Fruit fly (Drosophila melanogaster) whole organism, wandering third instar larva: Measurements from ENCODE around the gene sud1.
A peak's percentile ranks its signal among the peaks of the same experiment; 100 is the strongest.

ENCODE experiments used
- Abd-B ChIP-seq: fragments of >200 bp; optimal IDR thresholded peaks from 2 replicates; lab custom pipeline; 2017; ENCODE audit warnings: missing biosample characterization, missing genetic modification characterization
- CG32264 ChIP-seq: fragments of 200-800 bp; sonication (Bioruptor generic); optimal IDR thresholded peaks from 2 replicates; lab custom pipeline; 2016; ENCODE audit warnings: missing biosample characterization, missing genetic modification characterization
- CG9705 ChIP-seq: fragments of 200-800 bp; sonication (Bioruptor generic); optimal IDR thresholded peaks from 2 replicates; lab custom pipeline; 2018; ENCODE audit warnings: missing biosample characterization, mild to moderate bottlenecking, missing genetic modification characterization
- CrebA ChIP-seq: fragments of 200-800 bp; sonication (Bioruptor generic); optimal IDR thresholded peaks from 2 replicates; lab custom pipeline; 2016; ENCODE audit warnings: missing biosample characterization, mild to moderate bottlenecking, missing genetic modification characterization, borderline replicate concordance
- Dfd ChIP-seq: fragments of >200 bp; optimal IDR thresholded peaks from 2 replicates; lab custom pipeline; 2017; ENCODE audit warnings: missing biosample characterization, missing genetic modification characterization
- Dif ChIP-seq: fragments of 200-275, 200-300 bp; sonication (Bioruptor generic); optimal IDR thresholded peaks from 2 replicates; lab custom pipeline; 2018; ENCODE audit warnings: missing biosample characterization, missing genetic modification characterization; ENCODE audit not compliant: partially characterized antibody
- GATAd ChIP-seq: sonication (Bioruptor generic); optimal IDR thresholded peaks from 2 replicates; lab custom pipeline; 2016; ENCODE audit warnings: missing biosample characterization, missing genetic modification characterization
- HLH106 ChIP-seq: fragments of 200-800 bp; optimal IDR thresholded peaks from 3 replicates; lab custom pipeline; 2019; ENCODE audit warnings: missing biosample characterization, mild to moderate bottlenecking, missing genetic modification characterization, moderate library complexity
- Hnf4 ChIP-seq: fragments of 200-800 bp; sonication (Bioruptor generic); optimal IDR thresholded peaks from 2 replicates; lab custom pipeline; 2016; ENCODE audit warnings: missing biosample characterization, mild to moderate bottlenecking, missing genetic modification characterization
- Hr78 ChIP-seq: fragments of >200 bp; optimal IDR thresholded peaks from 2 replicates; lab custom pipeline; 2017; ENCODE audit warnings: missing biosample characterization, missing genetic modification characterization
- Hr83 ChIP-seq: fragments of 200-300 bp; sonication (Bioruptor generic); optimal IDR thresholded peaks from 2 replicates; lab custom pipeline; 2016; ENCODE audit warnings: missing biosample characterization, mild to moderate bottlenecking, missing genetic modification characterization, moderate library complexity; ENCODE audit not compliant: poor library complexity, severe bottlenecking
- Jra ChIP-seq: sonication (Bioruptor generic); optimal IDR thresholded peaks from 2 replicates; lab custom pipeline; 2016; ENCODE audit warnings: missing biosample characterization, missing genetic modification characterization
- Mio ChIP-seq: sonication (Bioruptor generic); optimal IDR thresholded peaks from 2 replicates; lab custom pipeline; 2016; ENCODE audit warnings: missing biosample characterization, missing genetic modification characterization
- Myc ChIP-seq: fragments of >200 bp; optimal IDR thresholded peaks from 2 replicates; lab custom pipeline; 2017
- N ChIP-seq: fragments of >200 bp; optimal IDR thresholded peaks from 2 replicates; lab custom pipeline; 2018; ENCODE audit warnings: missing biosample characterization, missing external identifiers, missing genetic modification characterization
- OdsH ChIP-seq: fragments of 200-800 bp; sonication (Bioruptor generic); optimal IDR thresholded peaks from 2 replicates; lab custom pipeline; 2016; ENCODE audit warnings: missing biosample characterization, mild to moderate bottlenecking, missing genetic modification characterization
- Rel ChIP-seq, 2 experiments: fragments of 200-800 bp; sonication (Bioruptor generic) in 1 of 2; optimal IDR thresholded peaks; 2 replicates in 1 of 2; 3 replicates in 1 of 2; lab custom pipeline; 2016 to 2019; ENCODE audit warnings: mild to moderate bottlenecking in 2 of 2, missing biosample characterization in 2 of 2, missing genetic modification characterization in 2 of 2, moderate library complexity in 1 of 2
- Sp1 ChIP-seq: fragments of 200-800 bp; sonication (Bioruptor generic); optimal IDR thresholded peaks from 3 replicates; lab custom pipeline; 2019; ENCODE audit warnings: missing biosample characterization, mild to moderate bottlenecking, missing genetic modification characterization, moderate library complexity
- Vsx2 ChIP-seq: fragments of 200-300, 225-300 bp; sonication (Bioruptor generic); optimal IDR thresholded peaks from 2 replicates; lab custom pipeline; 2018; ENCODE audit warnings: missing biosample characterization, missing genetic modification characterization; ENCODE audit not compliant: partially characterized antibody
- br ChIP-seq: fragments of 200-800 bp; sonication (Bioruptor generic); optimal IDR thresholded peaks from 2 replicates; lab custom pipeline; 2016; ENCODE audit warnings: missing biosample characterization, missing genetic modification characterization
- brk ChIP-seq: fragments of 200-800 bp; sonication (Bioruptor generic); optimal IDR thresholded peaks from 2 replicates; lab custom pipeline; 2016; ENCODE audit warnings: missing biosample characterization, mild to moderate bottlenecking, missing genetic modification characterization
- dl ChIP-seq, 2 experiments: fragments of 175-275, 200-275 bp in 1 of 2; fragments of 200-275 bp in 1 of 2; sonication (Bioruptor generic); optimal IDR thresholded peaks; lab custom pipeline; 2018; ENCODE audit warnings: mild to moderate bottlenecking in 2 of 2, missing biosample characterization in 2 of 2, missing genetic modification characterization in 2 of 2, moderate library complexity in 2 of 2; ENCODE audit not compliant: partially characterized antibody in 2 of 2, insufficient read depth in 1 of 2
- dmrt93B ChIP-seq: fragments of 200-800 bp; sonication (Bioruptor generic); optimal IDR thresholded peaks from 2 replicates; lab custom pipeline; 2018; ENCODE audit warnings: missing biosample characterization, mild to moderate bottlenecking, missing genetic modification characterization
- dsf ChIP-seq: sonication (Bioruptor generic); optimal IDR thresholded peaks from 2 replicates; lab custom pipeline; 2016; ENCODE audit warnings: missing biosample characterization, missing genetic modification characterization, borderline replicate concordance
- ey ChIP-seq: fragments of 200-800 bp; sonication (Bioruptor generic); optimal IDR thresholded peaks from 2 replicates; lab custom pipeline; 2016; ENCODE audit warnings: missing biosample characterization, missing genetic modification characterization
- foxo ChIP-seq, 2 experiments: fragments of 200-800 bp; sonication (Bioruptor generic); optimal IDR thresholded peaks; 2 replicates in 1 of 2; 3 replicates in 1 of 2; lab custom pipeline; 2016 to 2017; ENCODE audit warnings: missing biosample characterization in 2 of 2, missing genetic modification characterization in 2 of 2
- fru ChIP-seq: fragments of 200-800 bp; sonication (Bioruptor generic); optimal IDR thresholded peaks from 3 replicates; lab custom pipeline; 2016; ENCODE audit warnings: missing biosample characterization, mild to moderate bottlenecking, missing genetic modification characterization
- h ChIP-seq: fragments of 200-800 bp; sonication (Bioruptor generic); optimal IDR thresholded peaks from 3 replicates; lab custom pipeline; 2016; ENCODE audit warnings: missing biosample characterization, mild to moderate bottlenecking, missing genetic modification characterization
- jim ChIP-seq: fragments of 175-275, 200-325 bp; sonication (Bioruptor generic); optimal IDR thresholded peaks from 2 replicates; lab custom pipeline; 2016; ENCODE audit warnings: missing biosample characterization, mild to moderate bottlenecking, missing genetic modification characterization
- lola ChIP-seq: fragments of >200 bp; optimal IDR thresholded peaks from 2 replicates; lab custom pipeline; 2017; ENCODE audit warnings: missing biosample characterization, missing genetic modification characterization
- pan ChIP-seq: fragments of >200 bp; optimal IDR thresholded peaks from 2 replicates; lab custom pipeline; 2017
- psq ChIP-seq: fragments of 200-800 bp; sonication (Bioruptor generic); optimal IDR thresholded peaks from 3 replicates; lab custom pipeline; 2017; ENCODE audit warnings: missing biosample characterization, mild to moderate bottlenecking, missing genetic modification characterization, moderate library complexity
- rgr ChIP-seq: fragments of 200-800 bp; sonication (Bioruptor generic); optimal IDR thresholded peaks from 3 replicates; lab custom pipeline; 2016; ENCODE audit warnings: missing biosample characterization, mild to moderate bottlenecking, missing genetic modification characterization
- sage ChIP-seq: fragments of 200-800 bp; sonication (Bioruptor generic); optimal IDR thresholded peaks from 2 replicates; lab custom pipeline; 2016; ENCODE audit warnings: missing biosample characterization, mild to moderate bottlenecking, missing genetic modification characterization
- sv ChIP-seq: fragments of 200-800 bp; sonication (Bioruptor generic); optimal IDR thresholded peaks from 3 replicates; lab custom pipeline; 2016; ENCODE audit warnings: missing biosample characterization, missing genetic modification characterization
- tai ChIP-seq: sonication (Bioruptor generic); optimal IDR thresholded peaks from 2 replicates; lab custom pipeline; 2016; ENCODE audit warnings: missing biosample characterization, missing genetic modification characterization
- usp ChIP-seq: fragments of >200 bp; optimal IDR thresholded peaks from 2 replicates; lab custom pipeline; 2017; ENCODE audit warnings: missing biosample characterization, missing genetic modification characterization
- woc ChIP-seq: sonication (Bioruptor generic); optimal IDR thresholded peaks from 2 replicates; lab custom pipeline; 2016; ENCODE audit warnings: missing biosample characterization, mild to moderate bottlenecking, missing genetic modification characterization

sud1 gene

DNA sequence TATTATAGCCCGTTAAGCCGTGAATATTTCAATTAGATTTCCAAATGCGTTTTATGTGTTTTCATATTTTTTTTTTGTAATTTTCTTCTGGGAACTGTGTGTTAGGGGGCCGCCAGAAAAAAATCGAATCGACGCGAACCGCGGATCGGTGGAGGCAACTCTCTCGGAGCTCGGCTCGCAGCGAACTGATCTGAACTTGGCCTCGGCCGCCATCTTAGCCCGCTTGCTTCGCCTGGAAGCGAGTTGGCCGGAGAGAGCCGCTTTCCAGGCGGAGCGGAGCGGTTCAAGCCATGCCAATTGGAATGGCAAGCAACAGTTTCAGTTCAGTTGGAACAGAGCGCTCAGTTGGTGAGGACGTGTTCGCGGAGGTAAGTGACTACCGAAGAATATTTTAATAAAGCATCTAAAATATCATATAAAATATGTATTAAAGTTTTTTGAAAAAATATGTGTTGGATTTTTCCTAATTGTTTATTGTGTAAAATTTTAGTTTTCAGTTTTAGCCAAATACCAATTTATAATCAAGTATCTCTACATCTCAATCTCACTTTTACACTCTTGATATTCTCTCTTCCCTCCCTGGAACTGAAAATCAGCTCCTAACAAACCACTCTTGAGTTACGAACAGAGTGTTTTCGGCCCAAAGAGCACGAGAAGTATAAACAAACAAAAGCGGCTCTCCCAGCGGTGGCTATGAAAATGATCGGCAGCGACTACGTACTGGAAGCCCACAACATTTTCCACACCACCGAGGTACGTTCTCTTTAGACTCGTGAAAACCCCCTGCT is 23.1 kb downstream of the sud1 start, which contains the start of the genes CG31121 and CG11069:
Gene CG31121, minus strand, starts transcription at position 187 of the 788 bp plus-strand sequence.
Gene CG11069, plus strand, starts transcription at position 324 of the 788 bp plus-strand sequence.
- TF ChIP-seq CrebA (GFP tag; lab: Kevin White, UChicago) (peak; percentile 33), dl (GFP tag; optimal IDR thresholded peaks at IDR 0.05; lab: Kevin White, UChicago; ENCODE audit: insufficient read depth in 1 of 2, partially characterized antibody in 2 of 2) (peak in 1 of 2 experiments; percentile 49), Dif (GFP tag; lab: Kevin White, UChicago) (peak; percentile 74), Vsx2 (peak; percentile 13), Rel (GFP tag; optimal IDR thresholded peaks at IDR 0.05; lab: Kevin White, UChicago) (no peak), Rel (tag; optimal IDR thresholded peaks at IDR 0.05; lab: Kevin White, UChicago) (no peak)

DNA sequence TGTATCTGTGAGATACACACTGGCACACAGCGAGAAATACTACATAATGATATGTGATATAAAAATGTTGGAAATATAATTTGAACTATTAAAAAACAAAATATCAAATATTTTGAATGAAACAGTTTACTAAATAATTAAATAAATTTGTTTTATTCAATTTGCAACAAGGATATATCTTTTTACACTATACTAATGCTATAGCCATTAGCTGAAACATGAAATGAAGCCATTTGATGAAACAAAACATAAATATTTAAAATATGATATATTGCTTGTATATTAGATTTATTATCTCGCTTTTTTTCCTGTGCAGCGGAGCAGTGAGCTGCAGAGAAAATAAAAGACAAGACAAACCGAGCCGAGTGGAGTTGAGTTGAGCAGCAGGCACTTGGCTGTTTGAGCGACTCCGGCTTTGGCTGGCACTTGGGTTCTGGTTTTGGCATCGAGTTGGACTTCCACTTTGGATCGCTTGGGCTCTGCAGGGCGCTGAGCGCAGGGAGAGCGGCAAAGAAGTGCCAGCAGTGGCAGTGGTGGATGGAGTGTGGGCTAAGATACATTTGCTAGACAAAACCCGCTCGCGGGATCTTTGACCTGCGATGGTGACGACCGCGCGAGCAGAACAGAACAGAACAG is 24.2 kb downstream of the sud1 start:
- TF ChIP-seq Dif (GFP tag; lab: Kevin White, UChicago) (no peak), CrebA (GFP tag; lab: Kevin White, UChicago) (peak; percentile 9), brk (no peak), CG9705 (peak; percentile 43), Hnf4 (no peak), Sp1 (GFP tag; lab: Kevin White, UChicago) (peak; percentile 94), ey (GFP tag; lab: Kevin White, UChicago) (peak; percentile 35), foxo (GFP tag; optimal IDR thresholded peaks at IDR 0.05; lab: Kevin White, UChicago) (peak in 1 of 2 experiments; percentile 88), sv (peak; percentile 44), sage (GFP tag; lab: Kevin White, UChicago) (peak; percentile 2), dl (GFP tag; optimal IDR thresholded peaks at IDR 0.05; lab: Kevin White, UChicago; ENCODE audit: insufficient read depth in 1 of 2, partially characterized antibody in 2 of 2) (no peak), dmrt93B (GFP tag; lab: Kevin White, UChicago) (peak; percentile 66), Mio (GFP tag; lab: Kevin White, UChicago) (no peak), Rel (GFP tag; optimal IDR thresholded peaks at IDR 0.05; lab: Kevin White, UChicago) (peak; percentile 48), Rel (tag; optimal IDR thresholded peaks at IDR 0.05; lab: Kevin White, UChicago) (peak; percentile 39), woc (GFP tag; lab: Kevin White, UChicago) (peak; percentile 37), lola (GFP tag; lab: Kevin White, UChicago) (no peak), br (GFP tag; lab: Kevin White, UChicago) (peak; percentile 11), Jra (GFP tag; lab: Kevin White, UChicago) (peak; percentile 14), usp (GFP tag; lab: Kevin White, UChicago) (no peak), Vsx2 (peak; percentile 0), tai (GFP tag; lab: Kevin White, UChicago) (no peak), N (GFP tag; lab: Kevin White, UChicago) (no peak), Myc (lab: Kevin White, UChicago) (no peak), Hr83 (GFP tag; lab: Kevin White, UChicago) (no peak), GATAd (no peak), rgr (peak; percentile 77), fru (GFP tag; lab: Kevin White, UChicago) (peak; percentile 82), dsf (GFP tag; lab: Kevin White, UChicago) (peak; percentile 16), Hr78 (GFP tag; lab: Kevin White, UChicago) (no peak), Dfd (GFP tag; lab: Kevin White, UChicago) (no peak), CG32264 (GFP tag; lab: Kevin White, UChicago) (no peak), Abd-B (GFP tag; lab: Kevin White, UChicago) (no peak), OdsH (GFP tag; lab: Kevin White, UChicago) (peak; percentile 89), jim (no peak), psq (GFP tag; lab: Kevin White, UChicago) (peak; percentile 87), HLH106 (tag; lab: Kevin White, UChicago) (peak; percentile 91), h (GFP tag; lab: Kevin White, UChicago) (peak; percentile 73), pan (lab: Kevin White, UChicago) (no peak)
